Worm (Caenorhabditis elegans) whole organism, L2 larva: ENCODE measurements around the gene let-756.
A peak's percentile ranks its signal among the peaks of the same experiment; 100 is the strongest.

Source experiments
- C34F6.9 ChIP-seq: fragments of 150-350 bp; optimal IDR thresholded peaks from 2 replicates; lab custom pipeline; 2014; ENCODE audit warnings: missing biosample characterization, missing genetic modification characterization
- F13H6.1 ChIP-seq: sonication (generic microtip); optimal IDR thresholded peaks from 2 replicates; lab custom pipeline; 2016; ENCODE audit warnings: missing genetic modification characterization, missing compliant biosample characterization
- R02D3.7 ChIP-seq: fragments of 150-350 bp; optimal IDR thresholded peaks from 2 replicates; lab custom pipeline; 2014; ENCODE audit warnings: missing biosample characterization, missing genetic modification characterization
- ZK546.5 ChIP-seq: sonication (generic microtip); optimal IDR thresholded peaks from 2 replicates; lab custom pipeline; 2017; ENCODE audit warnings: missing biosample characterization, missing genetic modification characterization
- alr-1 ChIP-seq: fragments of 150-350 bp; optimal IDR thresholded peaks from 2 replicates; lab custom pipeline; 2014; ENCODE audit warnings: missing biosample characterization, missing genetic modification characterization
- aly-2 ChIP-seq: fragments of 150-350 bp; optimal IDR thresholded peaks from 2 replicates; lab custom pipeline; 2014; ENCODE audit warnings: missing biosample characterization, missing genetic modification characterization
- ama-1 ChIP-seq: fragments of 150-350 bp; optimal IDR thresholded peaks from 2 replicates; lab custom pipeline; 2018; ENCODE audit warnings: inconsistent platforms
- blmp-1 ChIP-seq: sonication (generic microtip); optimal IDR thresholded peaks from 2 replicates; lab custom pipeline; 2017; ENCODE audit warnings: missing genetic modification characterization, mild to moderate bottlenecking, missing compliant biosample characterization, antibody characterized with exemption, moderate library complexity; ENCODE audit not compliant: insufficient read depth
- crh-2 ChIP-seq: sonication (generic microtip); optimal IDR thresholded peaks from 2 replicates; lab custom pipeline; 2017; ENCODE audit warnings: missing biosample characterization, missing genetic modification characterization
- egl-27 ChIP-seq: sonication (generic microtip); optimal IDR thresholded peaks from 3 replicates; lab custom pipeline; 2017; ENCODE audit warnings: missing biosample characterization, missing genetic modification reagents, missing genetic modification characterization
- elt-1 ChIP-seq: fragments of 150-350 bp; optimal IDR thresholded peaks from 2 replicates; lab custom pipeline; 2014; ENCODE audit warnings: missing biosample characterization, missing genetic modification characterization
- elt-3 ChIP-seq: sonication (generic microtip); optimal IDR thresholded peaks from 2 replicates; lab custom pipeline; 2017; ENCODE audit warnings: missing biosample characterization, missing genetic modification characterization
- fos-1 ChIP-seq: fragments of 150-350 bp; optimal IDR thresholded peaks from 2 replicates; lab custom pipeline; 2014; ENCODE audit warnings: missing biosample characterization, missing genetic modification characterization
- gmeb-1 ChIP-seq: fragments of 150-350 bp; optimal IDR thresholded peaks from 2 replicates; lab custom pipeline; 2014; ENCODE audit warnings: missing biosample characterization, missing genetic modification characterization
- lin-11 ChIP-seq: fragments of 150-350 bp; sonication (generic microtip); optimal IDR thresholded peaks from 2 replicates; lab custom pipeline; 2014; ENCODE audit warnings: missing biosample characterization, missing genetic modification characterization, inconsistent platforms, mixed read lengths
- lsy-2 ChIP-seq, 2 experiments: fragments of 150-350 bp in 1 of 2; sonication (generic microtip) in 1 of 2; optimal IDR thresholded peaks; 2 replicates each; lab custom pipeline; 2014 to 2017; ENCODE audit warnings: missing biosample characterization in 2 of 2, missing genetic modification characterization in 2 of 2
- mbf-1 ChIP-seq: sonication (generic microtip); optimal IDR thresholded peaks from 2 replicates; lab custom pipeline; 2017; ENCODE audit warnings: missing biosample characterization, missing genetic modification characterization
- nhr-11 ChIP-seq: fragments of 150-350 bp; optimal IDR thresholded peaks from 2 replicates; lab custom pipeline; 2014; ENCODE audit warnings: missing biosample characterization, missing genetic modification characterization
- nhr-12 ChIP-seq: fragments of 150-350 bp; optimal IDR thresholded peaks from 2 replicates; lab custom pipeline; 2014; ENCODE audit warnings: missing biosample characterization, missing genetic modification characterization
- nhr-21 ChIP-seq: fragments of 150-350 bp; optimal IDR thresholded peaks from 2 replicates; lab custom pipeline; 2014; ENCODE audit warnings: missing biosample characterization, missing genetic modification characterization
- nhr-25 ChIP-seq: fragments of 150-350 bp; sonication (generic microtip); optimal IDR thresholded peaks from 3 replicates; lab custom pipeline; 2014; ENCODE audit warnings: missing biosample characterization, missing genetic modification characterization
- nhr-6 ChIP-seq: fragments of 150-350 bp; optimal IDR thresholded peaks from 2 replicates; lab custom pipeline; 2014; ENCODE audit warnings: missing biosample characterization, missing genetic modification characterization
- nhr-77 ChIP-seq: fragments of 150-350 bp; optimal IDR thresholded peaks from 2 replicates; lab custom pipeline; 2014; ENCODE audit warnings: missing biosample characterization, missing genetic modification characterization
- peb-1 ChIP-seq: fragments of 150-350 bp; optimal IDR thresholded peaks from 2 replicates; lab custom pipeline; 2014; ENCODE audit warnings: missing biosample characterization, missing genetic modification characterization
- sem-4 ChIP-seq: fragments of 150-350 bp; optimal IDR thresholded peaks from 2 replicates; lab custom pipeline; 2014; ENCODE audit warnings: missing biosample characterization, missing genetic modification reagents, missing genetic modification characterization
- skn-1 ChIP-seq: sonication (generic microtip); optimal IDR thresholded peaks from 2 replicates; lab custom pipeline; 2017; ENCODE audit warnings: missing biosample characterization, missing genetic modification characterization
- sma-3 ChIP-seq: sonication (generic microtip); optimal IDR thresholded peaks from 2 replicates; lab custom pipeline; 2016; ENCODE audit warnings: missing genetic modification reagents, missing genetic modification characterization, missing compliant biosample characterization
- sma-9 ChIP-seq, 2 experiments: fragments of 150-350 bp in 1 of 2; sonication (generic microtip) in 1 of 2; optimal IDR thresholded peaks; 2 replicates each; lab custom pipeline; 2014 to 2016; ENCODE audit warnings: missing genetic modification characterization in 2 of 2, mild to moderate bottlenecking in 1 of 2, missing biosample characterization in 1 of 2, missing compliant biosample characterization in 1 of 2, missing genetic modification reagents in 1 of 2, moderate library complexity in 1 of 2
- unc-39 ChIP-seq: fragments of 150-350 bp; optimal IDR thresholded peaks from 2 replicates; lab custom pipeline; 2014; ENCODE audit warnings: missing biosample characterization, missing genetic modification characterization
- unc-55 ChIP-seq: fragments of 150-350 bp; sonication (generic microtip); optimal IDR thresholded peaks from 3 replicates; lab custom pipeline; 2014; ENCODE audit warnings: missing biosample characterization, missing genetic modification reagents, missing genetic modification characterization
- zag-1 ChIP-seq: fragments of 150-350 bp; optimal IDR thresholded peaks from 2 replicates; lab custom pipeline; 2014; ENCODE audit warnings: missing biosample characterization, missing genetic modification characterization
- ztf-1 ChIP-seq: fragments of 200-800 bp; sonication (Bioruptor generic); conservative IDR thresholded peaks from 2 replicates; pipeline ENCODE4 v1.3.6; 2022; ENCODE audit warnings: missing genetic modification characterization, missing compliant biosample characterization

Gene let-756

ce11 chrIII:6381584-6382391, 25.1 kb upstream of the let-756 start, which contains the start of gene znf-622:
znf-622 (plus strand) TSS chrIII:6381634.
- TF ChIP-seq blmp-1 (tag; lab: Kevin White, UChicago) (no peak), ztf-1 (GFP tag; lab: Robert Waterston, UW) (no peak), elt-3 (tag; lab: Kevin White, UChicago) (no peak), R02D3.7 (tag; lab: Kevin White, UChicago) (no peak)
- TF ChIP-seq, all 48 proteins: peak for 0

ce11 chrIII:6382987-6383602, 23.8 kb upstream of the let-756 start, which contains the start of gene let-716:
let-716 (plus strand) TSS chrIII:6383552.
- TF ChIP-seq unc-55 (GFP tag; lab: Kevin White, UChicago) (peak; percentile 51), mbf-1 (tag; lab: Kevin White, UChicago) (no peak), ZK546.5 (tag; lab: Kevin White, UChicago) (no peak), R02D3.7 (tag; lab: Kevin White, UChicago) (no peak), nhr-21 (tag; lab: Kevin White, UChicago) (peak; percentile 21), sma-9 (GFP tag; optimal IDR thresholded peaks at IDR 0.05; lab: Kevin White, UChicago) (no peak), sma-9 (tag; optimal IDR thresholded peaks at IDR 0.05; lab: Kevin White, UChicago) (no peak), fos-1 (peak; percentile 6), egl-27 (tag; lab: Kevin White, UChicago) (no peak), aly-2 (tag; lab: Kevin White, UChicago) (no peak), elt-3 (tag; lab: Kevin White, UChicago) (no peak), lsy-2 (tag; optimal IDR thresholded peaks at IDR 0.05; lab: Kevin White, UChicago) (peak; percentile 85 to 97), blmp-1 (tag; lab: Kevin White, UChicago) (no peak), skn-1 (tag; lab: Kevin White, UChicago) (no peak), crh-2 (tag; lab: Kevin White, UChicago) (peak; percentile 5), sma-3 (GFP tag; lab: Kevin White, UChicago) (no peak), lin-11 (tag; lab: Kevin White, UChicago) (no peak)

DNA sequence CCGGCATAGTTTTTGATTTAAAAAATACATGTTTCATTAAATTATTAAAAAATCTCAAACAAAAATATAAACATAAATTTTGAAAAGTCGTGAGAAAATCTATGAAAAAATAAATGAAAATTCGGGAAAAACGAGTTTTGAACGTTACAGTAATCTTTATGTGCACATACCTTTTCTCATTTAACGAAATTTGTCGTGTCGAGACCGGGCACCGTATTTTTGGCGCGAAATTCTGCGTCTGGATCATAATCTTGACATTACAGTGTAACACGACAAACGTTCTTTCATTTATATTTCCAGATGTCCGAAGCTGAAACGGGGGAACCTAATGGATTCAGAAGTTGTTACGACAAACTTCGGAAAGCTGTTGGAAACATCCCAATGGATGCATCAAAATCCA, 17.4 kb upstream of the let-756 start, which contains the start of gene C16A3.2:
Gene C16A3.2 (plus strand): TSS at position 301 of the 400 bp plus-strand sequence.
- TF ChIP-seq lsy-2 (tag; optimal IDR thresholded peaks at IDR 0.05; lab: Kevin White, UChicago), result no peak
- no peak for TF ChIP-seq ztf-1 (GFP tag; lab: Robert Waterston, UW)
- no peak for TF ChIP-seq egl-27 (tag; lab: Kevin White, UChicago)
- TF ChIP-seq ama-1, result no peak
- TF ChIP-seq fos-1, result no peak
- no peak for TF ChIP-seq nhr-25 (tag; lab: Kevin White, UChicago)
- no peak for TF ChIP-seq unc-39
- no peak for TF ChIP-seq elt-1
- TF ChIP-seq peb-1 (tag; lab: Kevin White, UChicago), result no peak
- TF ChIP-seq nhr-77, result no peak
- no peak for TF ChIP-seq nhr-11
- TF ChIP-seq, all 48 proteins: peak for 0

DNA sequence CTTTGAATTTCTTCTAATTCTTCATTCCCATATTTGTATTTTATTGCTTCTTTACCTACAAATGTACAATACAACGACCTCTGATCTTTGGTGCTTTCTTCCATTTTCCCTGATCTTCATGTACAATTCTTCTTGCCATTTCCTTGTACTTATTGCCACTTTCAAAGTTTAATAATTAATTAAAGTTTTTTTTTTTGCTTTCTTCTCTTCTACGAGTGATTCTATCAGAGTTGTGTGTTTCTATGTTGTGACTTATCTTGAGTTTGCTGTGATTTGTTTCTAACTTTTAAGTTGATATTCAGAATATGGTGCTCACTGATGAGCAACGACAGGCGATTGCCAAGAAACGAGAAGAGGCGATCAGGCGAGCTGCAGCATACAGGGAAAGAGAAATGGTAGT, 16.3 kb upstream of the let-756 start, which contains the start of gene smrc-1:
Gene smrc-1 (plus strand): TSS at position 301 of the 400 bp plus-strand sequence.
- TF ChIP-seq elt-3 (tag; lab: Kevin White, UChicago), result no peak
- TF ChIP-seq F13H6.1 (tag; lab: Kevin White, UChicago), result no peak
- no peak for TF ChIP-seq nhr-6
- TF ChIP-seq nhr-77, result no peak
- TF ChIP-seq unc-39, result no peak
- no peak for TF ChIP-seq alr-1
- TF ChIP-seq sem-4 (tag; lab: Kevin White, UChicago), result no peak
- TF ChIP-seq nhr-11, result no peak
- TF ChIP-seq R02D3.7 (tag; lab: Kevin White, UChicago), result no peak
- TF ChIP-seq ztf-1 (GFP tag; lab: Robert Waterston, UW), result no peak
- no peak for TF ChIP-seq mbf-1 (tag; lab: Kevin White, UChicago)
- no peak for TF ChIP-seq ZK546.5 (tag; lab: Kevin White, UChicago)
- TF ChIP-seq gmeb-1 (tag; lab: Kevin White, UChicago), result no peak
- no peak for TF ChIP-seq peb-1 (tag; lab: Kevin White, UChicago)
- no peak for TF ChIP-seq zag-1 (tag; lab: Kevin White, UChicago)
- no peak for TF ChIP-seq C34F6.9
- no peak for TF ChIP-seq skn-1 (tag; lab: Kevin White, UChicago)
- no peak for TF ChIP-seq nhr-12 (tag; lab: Kevin White, UChicago)
- no peak for TF ChIP-seq elt-1
